Fruit fly (Drosophila melanogaster): ENCODE data around the gene CG14535.

DNA sequence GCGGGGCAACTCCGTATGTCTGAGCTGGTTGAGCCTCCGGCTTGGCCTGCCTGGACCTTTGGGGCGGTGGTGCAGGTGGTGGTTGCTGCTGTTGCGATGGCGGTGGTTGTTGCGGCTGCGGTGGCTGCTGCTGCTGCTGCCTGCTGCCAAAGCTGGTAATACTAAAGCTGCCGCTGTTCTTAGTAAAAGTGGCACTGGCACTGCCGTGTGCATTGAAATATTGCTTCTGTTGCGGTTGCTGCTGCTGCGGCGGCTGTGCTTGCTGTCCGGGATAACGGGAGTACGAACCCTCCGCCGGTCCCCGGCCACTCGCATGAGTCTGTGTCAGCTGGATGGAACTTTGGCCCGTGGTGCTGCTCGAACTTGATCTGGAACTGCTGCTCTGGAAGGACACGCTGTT, 23.1 kb upstream of the CG14535 start:
- TF ChIP-seq psq (optimal IDR thresholded peaks at IDR 0.05) (no peak), Myc (optimal IDR thresholded peaks at IDR 0.05) (no peak), ttk (optimal IDR thresholded peaks at IDR 0.05) (no peak), insv (optimal IDR thresholded peaks at IDR 0.05) (no peak), Sin3A (optimal IDR thresholded peaks at IDR 0.05) (no peak)

Data from Kc167 (cell line).